Worm (Caenorhabditis elegans) whole organism, late embryonic: Measurements from ENCODE around the gene spt-4.
"Not testable (repeated sequence)": the region's sequence is repeated elsewhere in the genome, so short reads cannot be mapped to it uniquely, and the experiment has no call there.

Experiments used
- K02D7.2 ChIP-seq: sonication (generic microtip); optimal IDR thresholded peaks from 2 replicates; lab custom pipeline; 2017; ENCODE audit warnings: mild to moderate bottlenecking, missing genetic modification characterization, missing compliant biosample characterization
- T23F11.4 ChIP-seq: fragments of 200-800 bp; sonication (Bioruptor generic); optimal IDR thresholded peaks from 2 replicates; lab custom pipeline; 2018; ENCODE audit warnings: mild to moderate bottlenecking, missing genetic modification characterization, missing compliant biosample characterization
- Y22D7AL.16 ChIP-seq: sonication (generic microtip); optimal IDR thresholded peaks from 2 replicates; lab custom pipeline; 2016; ENCODE audit warnings: missing genetic modification characterization, missing compliant biosample characterization
- ceh-19 ChIP-seq: fragments of 200-800 bp; sonication (Bioruptor generic); optimal IDR thresholded peaks from 2 replicates; lab custom pipeline; 2018; ENCODE audit warnings: mild to moderate bottlenecking, missing genetic modification characterization, missing compliant biosample characterization
- ceh-2 ChIP-seq: sonication (generic microtip); optimal IDR thresholded peaks from 2 replicates; lab custom pipeline; 2016; ENCODE audit warnings: missing genotype, missing genetic modification characterization, missing compliant biosample characterization
- che-1 ChIP-seq: sonication (generic microtip); optimal IDR thresholded peaks from 2 replicates; lab custom pipeline; 2016; ENCODE audit warnings: mild to moderate bottlenecking, missing genetic modification characterization, missing compliant biosample characterization
- ets-4 ChIP-seq: sonication (generic microtip); optimal IDR thresholded peaks from 2 replicates; lab custom pipeline; 2016; ENCODE audit warnings: missing genetic modification characterization, missing compliant biosample characterization
- gmeb-2 ChIP-seq: sonication (generic microtip); optimal IDR thresholded peaks from 2 replicates; lab custom pipeline; 2016; ENCODE audit warnings: missing genetic modification characterization, inconsistent platforms, missing compliant biosample characterization
- hlh-30 ChIP-seq: sonication (generic microtip); optimal IDR thresholded peaks from 2 replicates; lab custom pipeline; 2017; ENCODE audit warnings: antibody characterized with exemption, missing genetic modification characterization, missing compliant biosample characterization; ENCODE audit not compliant: insufficient read depth
- pqm-1 ChIP-seq: sonication (generic microtip); optimal IDR thresholded peaks from 2 replicates; lab custom pipeline; 2016; ENCODE audit warnings: missing genetic modification characterization, missing compliant biosample characterization
- sox-2 ChIP-seq: fragments of 200-800 bp; sonication (Bioruptor generic); IDR thresholded peaks from 2 replicates; pipeline ENCODE4 v1.3.6; 2022; ENCODE audit warnings: missing genetic modification reagents, missing genetic modification characterization, missing compliant biosample characterization

ce11 chrIII:98822-99221 is 29.3 kb upstream of the spt-4 start, which contains the start of gene C29F9.9:
- not testable (repeated sequence) for TF ChIP-seq T23F11.4 (GFP tag; lab: Kevin White, UChicago); K02D7.2 (tag; lab: Kevin White, UChicago); ets-4 (tag; lab: Kevin White, UChicago); hlh-30 (tag; lab: Kevin White, UChicago); ceh-19 (GFP tag; lab: Kevin White, UChicago); che-1; Y22D7AL.16 (tag; lab: Kevin White, UChicago); sox-2; pqm-1; ceh-2 (tag; lab: Kevin White, UChicago); gmeb-2
